Fruit fly (Drosophila melanogaster): ENCODE results near the gene CG31523.
A peak's percentile ranks its signal among the peaks of the same experiment; 100 is the strongest.

Gene CG31523

dm6 chr3R:4452345-4453044 lies 26.5 kb downstream of the CG31523 start (continued):
- TF ChIP-seq CG3065 (GFP tag; optimal IDR thresholded peaks at IDR 0.05) (peak; percentile 21), CG10959 (GFP tag; IDR thresholded peaks at IDR 0.05) (no peak), shn (GFP tag; optimal IDR thresholded peaks at IDR 0.05) (no peak), CG15011 (GFP tag; optimal IDR thresholded peaks at IDR 0.05) (no peak), pros (GFP tag; optimal IDR thresholded peaks at IDR 0.05) (peak; percentile 71), yki (optimal IDR thresholded peaks at IDR 0.05) (peak; percentile 96), vvl (GFP tag; IDR thresholded peaks at IDR 0.05) (peak; percentile 27; the same call in 1 of the 2 replicates), CG10431 (GFP tag; optimal IDR thresholded peaks at IDR 0.05) (no peak), CG6689 (GFP tag; IDR thresholded peaks at IDR 0.05) (no peak), gce (GFP tag; IDR thresholded peaks at IDR 0.05) (0 out of 3 replicates have a peak, but pooled peaks have one; percentile 4), jigr1 (GFP tag; IDR thresholded peaks at IDR 0.05) (no peak), h (optimal IDR thresholded peaks at IDR 0.05) (no peak), unc-4 (GFP tag; IDR thresholded peaks at IDR 0.05; ENCODE audit: partially characterized antibody) (peak; percentile 46; the same call in 1 of the 2 replicates), CG12219 (GFP tag; optimal IDR thresholded peaks at IDR 0.05) (no peak), sqz (GFP tag; optimal IDR thresholded peaks at IDR 0.05) (peak; percentile 41), CG18764 (GFP tag; optimal IDR thresholded peaks at IDR 0.05) (no peak), vfl (GFP tag; optimal IDR thresholded peaks at IDR 0.05) (no peak), CG12104 (GFP tag; optimal IDR thresholded peaks at IDR 0.05) (no peak), sug (tag; optimal IDR thresholded peaks at IDR 0.05) (peak; percentile 10), CG32772 (GFP tag; IDR thresholded peaks at IDR 0.05) (0 out of 2 replicates have a peak, but pooled peaks have one; percentile 17), tll (GFP tag; optimal IDR thresholded peaks at IDR 0.05) (no peak), Hmr (GFP tag; optimal IDR thresholded peaks at IDR 0.05) (no peak), ci (GFP tag; IDR thresholded peaks at IDR 0.05) (peak; percentile 59; the same call in 2 of the 3 replicates), kah (GFP tag; optimal IDR thresholded peaks at IDR 0.05) (peak; percentile 9), oc (tag; optimal IDR thresholded peaks at IDR 0.05) (peak; percentile 20), fd3F (GFP tag; optimal IDR thresholded peaks at IDR 0.05) (no peak), grn (GFP tag; optimal IDR thresholded peaks at IDR 0.05) (peak; percentile 80), gsb-n (tag; optimal IDR thresholded peaks at IDR 0.05) (no peak), CG34224 (GFP tag; IDR thresholded peaks at IDR 0.05; ENCODE audit: partially characterized antibody) (peak; percentile 46; the same call in 1 of the 3 replicates), wor (GFP tag; IDR thresholded peaks at IDR 0.05) (no peak), CG30431 (GFP tag; optimal IDR thresholded peaks at IDR 0.05) (no peak), CG12071 (GFP tag; optimal IDR thresholded peaks at IDR 0.05) (peak; percentile 2), hbn (GFP tag; IDR thresholded peaks at IDR 0.05; ENCODE audit: partially characterized antibody) (0 out of 2 replicates have a peak, but pooled peaks have one; percentile 17), abd-A (tag; optimal IDR thresholded peaks at IDR 0.05) (peak; percentile 2), CG4360 (GFP tag; IDR thresholded peaks at IDR 0.05) (peak; percentile 76), HHEX (GFP tag; optimal IDR thresholded peaks at IDR 0.05) (no peak), BEAF-32 (GFP tag; optimal IDR thresholded peaks at IDR 0.05) (no peak), CG12769 (tag; optimal IDR thresholded peaks at IDR 0.05) (peak; percentile 16), cwo (GFP tag; optimal IDR thresholded peaks at IDR 0.05) (peak; percentile 16), D (optimal IDR thresholded peaks at IDR 0.05) (no peak), D (GFP tag; optimal IDR thresholded peaks at IDR 0.05) (no peak), mirr (GFP tag; optimal IDR thresholded peaks at IDR 0.05) (peak; percentile 59), slbo (GFP tag; IDR thresholded peaks at IDR 0.05) (0 out of 2 replicates have a peak, but pooled peaks have one; percentile 13), D19B (GFP tag; optimal IDR thresholded peaks at IDR 0.05) (no peak), D19A (tag; optimal IDR thresholded peaks at IDR 0.05) (no peak), zen2 (GFP tag; IDR thresholded peaks at IDR 0.05; ENCODE audit: partially characterized antibody) (0 out of 3 replicates have a peak, but pooled peaks have one; percentile 9), CG2202 (tag; optimal IDR thresholded peaks at IDR 0.05) (no peak), CG17359 (tag; optimal IDR thresholded peaks at IDR 0.05) (no peak), CG6791 (GFP tag; IDR thresholded peaks at IDR 0.05; ENCODE audit: partially characterized antibody) (peak; percentile 42; the same call in 2 of the 3 replicates)
